Worm (Caenorhabditis elegans): Measurements from ENCODE around the gene dre-1.

DNA sequence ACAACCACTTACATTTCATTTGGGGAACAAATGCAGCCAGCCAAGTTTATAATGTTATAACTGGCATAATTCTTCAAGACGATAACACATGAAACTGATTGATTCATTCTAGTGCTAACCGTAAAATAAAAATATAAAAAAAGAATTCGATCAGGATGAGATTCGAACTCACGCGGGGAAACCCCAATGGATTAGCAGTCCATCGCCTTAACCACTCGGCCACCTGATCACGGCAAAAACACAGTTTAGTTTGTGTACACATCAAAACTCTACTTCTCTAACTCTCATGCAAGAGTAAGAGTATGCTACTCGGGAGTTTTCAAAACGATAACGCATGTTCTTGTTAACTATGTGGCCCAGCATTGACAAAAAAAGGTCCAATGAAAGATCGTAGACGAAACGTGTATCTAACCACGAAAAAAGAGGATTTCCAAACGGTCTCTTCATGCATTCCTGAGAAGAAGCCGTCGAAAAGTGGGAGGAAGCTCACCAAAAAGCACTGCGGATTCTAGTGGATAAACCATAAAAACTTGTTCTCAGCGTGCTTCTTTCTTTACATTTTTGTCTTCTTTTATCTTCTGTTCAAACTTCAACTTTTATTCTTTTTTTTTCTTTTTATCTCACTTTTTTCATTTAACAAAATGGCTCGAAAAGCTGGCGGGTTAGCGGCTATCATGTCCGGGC is 5.5 kb upstream of the dre-1 start, which contains the start of gene twk-10:
- no peak for TF ChIP-seq unc-62 (GFP tag; optimal IDR thresholded peaks at IDR 0.05)
- TF ChIP-seq nhr-237 (tag; optimal IDR thresholded peaks at IDR 0.05): no peak
- no peak for TF ChIP-seq fkh-10 (GFP tag; optimal IDR thresholded peaks at IDR 0.05)
- no peak for TF ChIP-seq nhr-11 (tag; optimal IDR thresholded peaks at IDR 0.05)
- no peak for TF ChIP-seq lsy-12 (tag; optimal IDR thresholded peaks at IDR 0.05)
- no peak for TF ChIP-seq snpc-4 (tag; optimal IDR thresholded peaks at IDR 0.05)
- peak; percentile 12 for TF ChIP-seq nhr-23 (tag; optimal IDR thresholded peaks at IDR 0.05)
